Fruit fly (Drosophila melanogaster) whole organism, embryonic: ENCODE results near the gene CG13721.

Experiments used
- CG14965 ChIP-seq: fragments of 200-800 bp; sonication (Bioruptor generic); optimal IDR thresholded peaks from 2 replicates; lab custom pipeline; 2016; ENCODE audit warnings: missing biosample characterization, missing genetic modification characterization, borderline replicate concordance
- Camta ChIP-seq: fragments of 200-800 bp; sonication (Bioruptor generic); optimal IDR thresholded peaks from 2 replicates; lab custom pipeline; 2016; ENCODE audit warnings: missing biosample characterization, missing genetic modification characterization
- Rfx ChIP-seq: fragments of 200-800 bp; sonication (Bioruptor generic); IDR thresholded peaks from 2 replicates; pipeline ENCODE4 v1.3.6; 2022; ENCODE audit warnings: missing biosample characterization, missing genetic modification characterization
- chif ChIP-seq, 2 experiments: fragments of 200-800 bp; sonication (Bioruptor generic); optimal IDR thresholded peaks; 3 replicates each; lab custom pipeline; 2016; ENCODE audit warnings: missing biosample characterization in 2 of 2, missing genetic modification characterization in 2 of 2
- run ChIP-seq: fragments of 200-800 bp; sonication (Bioruptor generic); optimal IDR thresholded peaks from 3 replicates; lab custom pipeline; 2018; ENCODE audit warnings: missing biosample characterization, mild to moderate bottlenecking, missing genetic modification characterization
- usp ChIP-seq: fragments of >200 bp; optimal IDR thresholded peaks from 2 replicates; lab custom pipeline; 2017; ENCODE audit warnings: missing biosample characterization, missing genetic modification characterization

- TF ChIP-seq Rfx (GFP tag; lab: Robert Waterston, UW) (no peak), run (tag; lab: Kevin White, UChicago) (no peak), CG14965 (no peak), usp (GFP tag; lab: Kevin White, UChicago) (no peak), Camta (GFP tag; lab: Kevin White, UChicago) (no peak), chif (GFP tag; optimal IDR thresholded peaks at IDR 0.05; lab: Kevin White, UChicago) (no peak)
Measured at dm6 chr3L:4479938-4480337, 17.6 kb downstream of the CG13721 start, which contains the start of gene CG7465.
